Fruit fly (Drosophila melanogaster): ENCODE data around the gene mAcon2.

dm6 chr3R:11136877-11137276 lies at the start of gene mAcon2:
- no peak for TF ChIP-seq CG8478 (optimal IDR thresholded peaks at IDR 0.05)
- TF ChIP-seq CTCF (optimal IDR thresholded peaks at IDR 0.05) = no peak
